Worm (Caenorhabditis elegans): ENCODE measurements around the gene cutc-1.

cutc-1 gene

ce11 chrIII:8446534-8446933 is 43.1 kb upstream of the cutc-1 start, which contains the start of gene hsp-110 (continued):
- TF ChIP-seq aptf-2 (GFP tag; conservative IDR thresholded peaks at IDR 0.05): no peak
- TF ChIP-seq F55B11.4 (tag; optimal IDR thresholded peaks at IDR 0.05; ENCODE audit: borderline replicate concordance, insufficient read depth): no peak
- TF ChIP-seq pbrm-1 (GFP tag; IDR thresholded peaks at IDR 0.05): 0 out of 2 replicates have a peak, but pooled peaks have one; percentile 12
- TF ChIP-seq ZK185.1 (tag; optimal IDR thresholded peaks at IDR 0.05; ENCODE audit: poor library complexity, severe bottlenecking): no peak
- TF ChIP-seq F39B2.1 (GFP tag; IDR thresholded peaks at IDR 0.05): no peak
- TF ChIP-seq let-526 (GFP tag; IDR thresholded peaks at IDR 0.05): no peak
- TF ChIP-seq nfya-2 (GFP tag; IDR thresholded peaks at IDR 0.05): no peak
- TF ChIP-seq Y79H2A.3 (GFP tag; conservative IDR thresholded peaks at IDR 0.05): no peak
- TF ChIP-seq attf-5 (GFP tag; optimal IDR thresholded peaks at IDR 0.05): no peak
- TF ChIP-seq ztf-25 (GFP tag; IDR thresholded peaks at IDR 0.05): peak; percentile 18; the same call in 1 of the 2 replicates
- no peak for TF ChIP-seq lin-54 (GFP tag; optimal IDR thresholded peaks at IDR 0.05)
- TF ChIP-seq snpc-1.3 (tag; optimal IDR thresholded peaks at IDR 0.05; ENCODE audit: insufficient read depth): no peak

ce11 chrIII:8446061-8446460 is 42.7 kb upstream of the cutc-1 start:
- TF ChIP-seq K12H6.12 (tag; optimal IDR thresholded peaks at IDR 0.05) (no peak), snpc-1.1 (tag; optimal IDR thresholded peaks at IDR 0.05; ENCODE audit: insufficient read depth) (no peak), madf-10 (tag; optimal IDR thresholded peaks at IDR 0.05) (no peak), snpc-4 (GFP tag; optimal IDR thresholded peaks at IDR 0.05) (no peak), snpc-4 (tag; optimal IDR thresholded peaks at IDR 0.05) (no peak), ceh-100 (GFP tag; IDR thresholded peaks at IDR 0.05) (0 out of 2 replicates have a peak, but pooled peaks have one; percentile 19), egl-44 (GFP tag; IDR thresholded peaks at IDR 0.05) (0 out of 2 replicates have a peak, but pooled peaks have one; percentile 18), Y53F4B.3 (GFP tag; IDR thresholded peaks at IDR 0.05) (no peak), lin-35 (GFP tag; optimal IDR thresholded peaks at IDR 0.05) (no peak), F39B2.1 (GFP tag; IDR thresholded peaks at IDR 0.05) (peak; percentile 61; the same call in 1 of the 2 replicates), Y56A3A.18 (GFP tag; IDR thresholded peaks at IDR 0.05) (no peak), cebp-2 (GFP tag; IDR thresholded peaks at IDR 0.05) (peak; percentile 76; the same call in 1 of the 2 replicates), rpc-1 (optimal IDR thresholded peaks at IDR 0.05) (no peak), rpc-1 (tag; optimal IDR thresholded peaks at IDR 0.05) (no peak), zim-3 (tag; optimal IDR thresholded peaks at IDR 0.05) (peak; percentile 24), nfyb-1 (GFP tag; IDR thresholded peaks at IDR 0.05) (0 out of 2 replicates have a peak, but pooled peaks have one; percentile 22), bed-2 (GFP tag; IDR thresholded peaks at IDR 0.05) (no peak), B0019.2 (GFP tag; conservative IDR thresholded peaks at IDR 0.05) (no peak), ztf-22 (GFP tag; optimal IDR thresholded peaks at IDR 0.05) (no peak), ekl-4 (GFP tag; IDR thresholded peaks at IDR 0.05) (no peak), egrh-3 (GFP tag; IDR thresholded peaks at IDR 0.05) (no peak), Y53G8AR.9 (GFP tag; conservative IDR thresholded peaks at IDR 0.05) (peak; percentile 70), T07F8.4 (tag; optimal IDR thresholded peaks at IDR 0.05) (no peak), rcor-1 (GFP tag; IDR thresholded peaks at IDR 0.05) (no peak; the same call in 1 of the 2 replicates), F57C9.4 (tag; optimal IDR thresholded peaks at IDR 0.05) (no peak), lir-1 (GFP tag; conservative IDR thresholded peaks at IDR 0.05) (no peak), ccch-3 (GFP tag; optimal IDR thresholded peaks at IDR 0.05) (no peak), F10E7.11 (tag; optimal IDR thresholded peaks at IDR 0.05) (no peak), lin-54 (GFP tag; optimal IDR thresholded peaks at IDR 0.05) (peak; percentile 61), lsy-27 (tag; optimal IDR thresholded peaks at IDR 0.05; ENCODE audit: borderline replicate concordance, insufficient read depth) (no peak), ztf-26 (tag; optimal IDR thresholded peaks at IDR 0.05) (no peak), madf-6 (GFP tag; IDR thresholded peaks at IDR 0.05) (0 out of 2 replicates have a peak, but pooled peaks have one; percentile 51), ztf-3 (GFP tag; optimal IDR thresholded peaks at IDR 0.05) (no peak), B0336.3 (GFP tag; IDR thresholded peaks at IDR 0.05) (0 out of 2 replicates have a peak, but pooled peaks have one; percentile 2), chd-7 (tag; optimal IDR thresholded peaks at IDR 0.05) (no peak), him-1 (tag; optimal IDR thresholded peaks at IDR 0.05) (no peak)

Data from whole organism, young adult.